Worm (Caenorhabditis elegans): ENCODE data around the gene fig-1.
A peak's percentile ranks its signal among the peaks of the same experiment; 100 is the strongest.

fig-1 gene

DNA sequence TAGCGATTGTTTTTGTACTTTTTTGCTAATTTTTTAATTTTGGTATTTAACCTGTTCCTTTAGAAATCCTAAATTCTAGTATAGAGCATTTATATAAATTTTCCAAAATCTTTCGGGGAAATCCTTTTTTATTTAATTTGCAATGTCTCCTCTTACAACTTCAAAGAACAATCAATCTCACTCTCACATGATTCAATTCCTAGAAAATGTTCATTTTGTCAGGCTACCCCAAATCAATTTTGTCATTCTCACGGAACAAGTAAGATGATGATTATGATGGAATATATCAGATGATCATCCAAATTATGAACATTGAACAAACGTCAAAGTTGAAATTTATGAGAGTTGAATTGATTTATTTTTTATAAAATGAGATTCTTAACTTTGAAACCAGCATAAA, 43.7 kb downstream of the fig-1 start (continued):
- TF ChIP-seq ztf-26 (tag; optimal IDR thresholded peaks at IDR 0.05) (no peak), nhr-120 (GFP tag; IDR thresholded peaks at IDR 0.05) (no peak), lsl-1 (GFP tag; optimal IDR thresholded peaks at IDR 0.05) (no peak), F37B4.10 (GFP tag; IDR thresholded peaks at IDR 0.05) (no peak), hlh-12 (tag; optimal IDR thresholded peaks at IDR 0.05) (no peak), nhr-90 (tag; optimal IDR thresholded peaks at IDR 0.05) (peak; percentile 4), repo-1 (tag; optimal IDR thresholded peaks at IDR 0.05) (peak; percentile 21), egl-18 (GFP tag; IDR thresholded peaks at IDR 0.05) (no peak), dox-1 (GFP tag; IDR thresholded peaks at IDR 0.05) (no peak), tbp1 (GFP tag; optimal IDR thresholded peaks at IDR 0.05) (peak; percentile 2), C06A6.2 (GFP tag; conservative IDR thresholded peaks at IDR 0.05) (peak; percentile 33), nfyb-1 (GFP tag; IDR thresholded peaks at IDR 0.05) (peak; percentile 80), B0019.2 (GFP tag; conservative IDR thresholded peaks at IDR 0.05) (no peak), C17E4.6 (GFP tag; IDR thresholded peaks at IDR 0.05) (no peak), cebp-2 (GFP tag; IDR thresholded peaks at IDR 0.05) (no peak), T07F8.4 (tag; optimal IDR thresholded peaks at IDR 0.05) (no peak), cebp-1 (GFP tag; IDR thresholded peaks at IDR 0.05) (peak; percentile 54; the same call in 1 of the 2 replicates), cebp-1 (tag; optimal IDR thresholded peaks at IDR 0.05) (peak; percentile 51), efl-1 (GFP tag; optimal IDR thresholded peaks at IDR 0.05) (no peak), attf-5 (GFP tag; optimal IDR thresholded peaks at IDR 0.05) (no peak), attf-3 (GFP tag; conservative IDR thresholded peaks at IDR 0.05) (no peak), somi-1 (GFP tag; optimal IDR thresholded peaks at IDR 0.05) (peak; percentile 50), ztf-22 (GFP tag; optimal IDR thresholded peaks at IDR 0.05) (no peak), ztf-6 (GFP tag; IDR thresholded peaks at IDR 0.05) (no peak), F57A8.1 (GFP tag; optimal IDR thresholded peaks at IDR 0.05) (no peak), lin-54 (GFP tag; optimal IDR thresholded peaks at IDR 0.05) (no peak), Y53F4B.3 (GFP tag; IDR thresholded peaks at IDR 0.05) (no peak), ceh-40 (GFP tag; IDR thresholded peaks at IDR 0.05) (no peak), Y53G8AR.9 (GFP tag; conservative IDR thresholded peaks at IDR 0.05) (no peak), ceh-27 (GFP tag; optimal IDR thresholded peaks at IDR 0.05) (no peak)

DNA sequence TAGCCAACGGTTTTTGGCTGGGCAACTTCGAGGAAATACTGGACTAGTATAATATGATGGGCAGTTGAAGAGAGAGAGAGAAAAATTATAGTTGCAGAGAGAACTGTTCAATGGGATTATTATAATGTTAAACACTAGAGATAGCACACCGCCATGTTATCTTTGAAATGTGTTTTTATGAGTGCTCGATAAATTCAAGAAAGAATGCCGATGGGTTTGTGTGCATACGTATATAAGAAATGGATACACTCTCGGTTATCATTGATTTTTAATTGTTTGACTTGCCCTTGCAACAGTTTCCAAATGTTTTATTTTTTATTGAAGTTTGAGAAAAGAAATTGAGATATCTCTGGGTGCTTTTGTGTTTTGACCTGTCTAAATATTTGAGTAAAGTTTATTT, 44.3 kb downstream of the fig-1 start, which contains the start of gene F17C11.12:
F17C11.12 (minus strand) TSS at position 240 of the 400 bp plus-strand sequence.
- TF ChIP-seq nhr-80 (tag; optimal IDR thresholded peaks at IDR 0.05) (peak; percentile 66), T07F8.4 (tag; optimal IDR thresholded peaks at IDR 0.05) (no peak), sptf-2 (GFP tag; optimal IDR thresholded peaks at IDR 0.05) (no peak), gei-17 (GFP tag; optimal IDR thresholded peaks at IDR 0.05) (no peak), mes-4 (tag; optimal IDR thresholded peaks at IDR 0.05) (no peak), attf-3 (GFP tag; conservative IDR thresholded peaks at IDR 0.05) (no peak), xnd-1 (tag; optimal IDR thresholded peaks at IDR 0.05) (no peak)

DNA sequence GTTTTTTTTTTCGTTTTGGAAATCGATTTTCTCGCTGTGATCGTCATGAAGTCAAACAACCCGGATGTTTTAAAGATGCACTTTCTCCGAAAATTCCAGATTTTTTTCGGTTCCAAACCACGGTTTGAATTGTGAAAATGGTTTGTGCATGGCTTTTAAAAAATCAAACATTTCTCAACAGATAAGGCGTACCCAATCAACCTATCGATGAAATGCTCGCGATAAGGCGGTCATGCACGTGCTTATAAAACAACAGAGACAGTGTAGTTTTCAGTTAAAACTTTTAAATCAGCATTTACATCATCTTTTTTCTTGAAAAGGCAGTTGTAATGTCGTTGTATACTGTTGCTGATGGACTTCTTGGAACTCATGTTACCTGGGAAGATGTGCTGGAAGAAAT, 48.6 kb downstream of the fig-1 start, which contains the start of gene F58B4.5:
F58B4.5 (plus strand) TSS at position 283 of the 400 bp plus-strand sequence.
- TF ChIP-seq nhr-80 (tag; optimal IDR thresholded peaks at IDR 0.05) = peak; percentile 92
- TF ChIP-seq nfya-2 (GFP tag; IDR thresholded peaks at IDR 0.05) = no peak

DNA sequence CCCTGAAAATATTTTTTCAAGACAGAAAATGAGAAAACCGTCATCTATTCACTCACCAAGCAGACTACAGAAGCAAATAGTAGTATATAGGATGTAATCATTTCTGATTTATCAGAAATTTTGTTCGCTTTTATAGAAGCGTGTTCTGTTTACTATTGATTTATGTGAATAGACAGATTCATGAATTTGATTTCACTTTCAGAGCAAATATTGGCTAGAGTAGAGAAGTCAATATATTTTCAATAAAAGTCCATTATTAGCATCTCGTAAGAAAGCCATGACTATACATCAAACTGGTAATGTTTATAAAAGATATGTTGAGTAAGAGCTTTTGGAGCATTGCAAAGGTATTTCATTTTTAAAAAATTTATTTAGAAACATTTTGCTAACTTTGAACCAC, 49.8 kb downstream of the fig-1 start, which contains the start of gene scvp-1:
scvp-1 (minus strand) TSS at position 101 of the 400 bp plus-strand sequence.
- no peak for TF ChIP-seq zfh-2 (GFP tag; conservative IDR thresholded peaks at IDR 0.05)
- no peak for TF ChIP-seq unc-62 (GFP tag; optimal IDR thresholded peaks at IDR 0.05)
- no peak for TF ChIP-seq F10E7.11 (tag; optimal IDR thresholded peaks at IDR 0.05)
- TF ChIP-seq ztf-22 (GFP tag; optimal IDR thresholded peaks at IDR 0.05) = no peak
- no peak for TF ChIP-seq die-1 (tag; optimal IDR thresholded peaks at IDR 0.05)
- TF ChIP-seq attf-5 (GFP tag; optimal IDR thresholded peaks at IDR 0.05) = no peak
- TF ChIP-seq ztf-3 (GFP tag; optimal IDR thresholded peaks at IDR 0.05) = no peak
- TF ChIP-seq lag-1 (GFP tag; IDR thresholded peaks at IDR 0.05) = no peak
